Worm (Caenorhabditis elegans) whole organism, L1 larva: ENCODE measurements around the gene alg-3.

Experiments used
- ceh-82 ChIP-seq, 3 experiments: fragments of 150-350 bp in 1 of 3; sonication (generic microtip) in 2 of 3; optimal IDR thresholded peaks; 2 replicates each; lab custom pipeline; 2014 to 2017; ENCODE audit warnings: missing biosample characterization in 3 of 3, missing genetic modification characterization in 3 of 3
- elt-2 ChIP-seq: sonication (generic microtip); optimal IDR thresholded peaks from 2 replicates; lab custom pipeline; 2016; ENCODE audit warnings: missing genetic modification characterization, mild to moderate bottlenecking, inconsistent platforms, missing compliant biosample characterization, missing genetic modification reagents
- jun-1 ChIP-seq: fragments of 150-350 bp; optimal IDR thresholded peaks from 2 replicates; lab custom pipeline; 2014; ENCODE audit warnings: missing biosample characterization, missing genetic modification reagents, missing genetic modification characterization
- lin-13 ChIP-seq: fragments of 150-350 bp; optimal IDR thresholded peaks from 2 replicates; lab custom pipeline; 2014; ENCODE audit warnings: missing biosample characterization, missing genetic modification reagents, missing genetic modification characterization
- nhr-11 ChIP-seq: fragments of 150-350 bp; optimal IDR thresholded peaks from 2 replicates; lab custom pipeline; 2014; ENCODE audit warnings: missing biosample characterization, missing genetic modification characterization
- nhr-20 ChIP-seq: sonication (generic microtip); optimal IDR thresholded peaks from 2 replicates; lab custom pipeline; 2016; ENCODE audit warnings: mild to moderate bottlenecking, missing genetic modification characterization, missing compliant biosample characterization
- nhr-237 ChIP-seq: fragments of 150-350 bp; optimal IDR thresholded peaks from 2 replicates; lab custom pipeline; 2014; ENCODE audit warnings: missing biosample characterization, missing genetic modification characterization
- snpc-4 ChIP-seq: fragments of 150-350 bp; optimal IDR thresholded peaks from 2 replicates; lab custom pipeline; 2014; ENCODE audit warnings: missing biosample characterization, missing genetic modification characterization
- xbp-1 ChIP-seq: sonication (generic microtip); optimal IDR thresholded peaks from 2 replicates; lab custom pipeline; 2016; ENCODE audit warnings: missing genetic modification characterization, missing compliant biosample characterization
- ztf-11 ChIP-seq, 2 experiments: sonication (generic microtip); optimal IDR thresholded peaks; 2 replicates each; lab custom pipeline; 2016 to 2017; ENCODE audit warnings: missing genetic modification characterization in 2 of 2, missing biosample characterization in 1 of 2, missing compliant biosample characterization in 1 of 2

DNA sequence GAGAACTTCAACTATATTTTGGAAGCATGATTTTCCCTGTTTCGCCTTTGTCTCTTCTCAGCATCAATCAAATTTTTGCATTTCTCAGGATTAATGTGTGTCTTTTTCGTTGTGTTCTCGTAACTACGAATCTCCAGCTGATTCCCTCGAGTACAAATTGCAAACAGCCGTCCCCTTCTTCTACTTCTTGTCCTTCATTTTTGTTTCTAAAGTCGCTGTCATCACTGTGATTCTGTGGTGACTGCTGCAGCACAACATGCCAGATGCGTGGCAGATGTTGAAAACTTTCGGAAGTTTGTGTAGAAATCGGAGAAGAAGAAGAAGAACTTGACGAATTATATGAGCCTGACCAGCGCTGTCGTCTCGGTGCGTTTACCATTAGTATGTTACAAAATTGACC is 9.2 kb downstream of the alg-3 start:
- no peak for TF ChIP-seq nhr-11 (tag; lab: Kevin White, UChicago)
- TF ChIP-seq lin-13 (GFP tag; lab: Kevin White, UChicago): no peak
- no peak for TF ChIP-seq ceh-82 (tag; optimal IDR thresholded peaks at IDR 0.05; lab: Kevin White, UChicago)
- no peak for TF ChIP-seq nhr-237
- TF ChIP-seq xbp-1 (tag; lab: Kevin White, UChicago): no peak
- no peak for TF ChIP-seq snpc-4 (tag; lab: Kevin White, UChicago)
- TF ChIP-seq ztf-11 (tag; optimal IDR thresholded peaks at IDR 0.05; lab: Kevin White, UChicago): no peak
- TF ChIP-seq elt-2 (tag; lab: Kevin White, UChicago): no peak
- no peak for TF ChIP-seq jun-1
- TF ChIP-seq nhr-20 (tag; lab: Kevin White, UChicago): no peak
